Fruit fly (Drosophila melanogaster) whole organism, prepupa: ENCODE results near the gene Ccp84Ad.

Experiments used
- Blimp-1 ChIP-seq: fragments of 200-800 bp; sonication (Bioruptor generic); optimal IDR thresholded peaks from 3 replicates; lab custom pipeline; 2017; ENCODE audit warnings: missing biosample characterization, missing genetic modification characterization, mild to moderate bottlenecking, moderate library complexity, missing genetic modification reagents
- CG10631 ChIP-seq: fragments of 200-800 bp; sonication (Bioruptor generic); optimal IDR thresholded peaks from 2 replicates; lab custom pipeline; 2016; ENCODE audit warnings: missing biosample characterization, missing genetic modification characterization
- CG10669 ChIP-seq: fragments of 200-800 bp; sonication (Bioruptor generic); optimal IDR thresholded peaks from 3 replicates; lab custom pipeline; 2018; ENCODE audit warnings: missing biosample characterization, mild to moderate bottlenecking, missing genetic modification characterization, moderate library complexity
- CG11762 ChIP-seq: fragments of 200-800 bp; sonication (Bioruptor generic); optimal IDR thresholded peaks from 3 replicates; lab custom pipeline; 2016; ENCODE audit warnings: missing biosample characterization, missing genetic modification characterization; ENCODE audit not compliant: insufficient read depth
- CG11902 ChIP-seq: fragments of 200-800 bp; sonication (Bioruptor generic); optimal IDR thresholded peaks from 3 replicates; lab custom pipeline; 2016; ENCODE audit warnings: missing biosample characterization, missing genetic modification characterization
- CG15336 ChIP-seq: fragments of 200-800 bp; sonication (Bioruptor generic); IDR thresholded peaks from 2 replicates; pipeline ENCODE4 v1.3.6; 2022; ENCODE audit warnings: missing biosample characterization, missing genetic modification characterization
- CG1621 ChIP-seq: fragments of 200-800 bp; sonication (Bioruptor generic); optimal IDR thresholded peaks from 3 replicates; lab custom pipeline; 2018; ENCODE audit warnings: missing biosample characterization, mild to moderate bottlenecking, missing genetic modification characterization
- CG3032 ChIP-seq: fragments of 200-800 bp; optimal IDR thresholded peaks from 2 replicates; lab custom pipeline; 2019; ENCODE audit warnings: missing biosample characterization, mild to moderate bottlenecking, missing genetic modification characterization, moderate library complexity
- CG31627 ChIP-seq: fragments of 200-800 bp; sonication (Bioruptor generic); optimal IDR thresholded peaks from 3 replicates; lab custom pipeline; 2016; ENCODE audit warnings: missing biosample characterization, missing genetic modification characterization
- CG32006 ChIP-seq: fragments of 200-800 bp; sonication (Bioruptor generic); optimal IDR thresholded peaks from 3 replicates; lab custom pipeline; 2017; ENCODE audit warnings: missing biosample characterization, mild to moderate bottlenecking, missing genetic modification characterization
- CG3919 ChIP-seq: fragments of 200-800 bp; sonication (Bioruptor generic); optimal IDR thresholded peaks from 3 replicates; lab custom pipeline; 2016; ENCODE audit warnings: missing biosample characterization, missing genetic modification characterization
- CG6163 ChIP-seq: fragments of 200-800 bp; sonication (Bioruptor generic); IDR thresholded peaks from 3 replicates; pipeline ENCODE4 v1.3.6; 2022; ENCODE audit warnings: missing biosample characterization, missing genetic modification characterization
- CG6276 ChIP-seq: fragments of 200-800 bp; sonication (Bioruptor generic); optimal IDR thresholded peaks from 2 replicates; lab custom pipeline; 2017; ENCODE audit warnings: missing biosample characterization, mild to moderate bottlenecking, missing genetic modification characterization
- CG6792 ChIP-seq: fragments of 200-800 bp; sonication (Bioruptor generic); optimal IDR thresholded peaks from 3 replicates; lab custom pipeline; 2016; ENCODE audit warnings: missing biosample characterization, missing genetic modification characterization
- CG6808 ChIP-seq: fragments of 200-800 bp; sonication (Bioruptor generic); optimal IDR thresholded peaks from 3 replicates; lab custom pipeline; 2017; ENCODE audit warnings: missing biosample characterization, missing genetic modification characterization, mild to moderate bottlenecking, moderate library complexity, missing genetic modification reagents
- CG6854 ChIP-seq: fragments of 200-800 bp; sonication (Bioruptor generic); optimal IDR thresholded peaks from 2 replicates; lab custom pipeline; 2017; ENCODE audit warnings: missing biosample characterization, mild to moderate bottlenecking, missing genetic modification characterization
- CG7368 ChIP-seq: fragments of 200-800 bp; sonication (Bioruptor generic); optimal IDR thresholded peaks from 3 replicates; lab custom pipeline; 2016; ENCODE audit warnings: missing biosample characterization, missing genetic modification characterization
- CG8119 ChIP-seq: fragments of 200-800 bp; sonication (Bioruptor generic); IDR thresholded peaks from 3 replicates; pipeline ENCODE4 v1.3.6; 2022; ENCODE audit warnings: missing biosample characterization, missing genetic modification characterization
- CG8319 ChIP-seq: fragments of 200-800 bp; sonication (Bioruptor generic); optimal IDR thresholded peaks from 3 replicates; lab custom pipeline; 2016; ENCODE audit warnings: missing biosample characterization, missing genetic modification characterization
- CG9139 ChIP-seq: fragments of 200-800 bp; sonication (Bioruptor generic); optimal IDR thresholded peaks from 3 replicates; lab custom pipeline; 2017; ENCODE audit warnings: missing biosample characterization, mild to moderate bottlenecking, missing genetic modification characterization
- Eip78C ChIP-seq: fragments of 200-800 bp; sonication (Bioruptor generic); peaks from one replicate; lab custom pipeline; 2016; ENCODE audit warnings: missing biosample characterization, missing genetic modification characterization
- Ets96B ChIP-seq: fragments of 200-800 bp; optimal IDR thresholded peaks from 2 replicates; lab custom pipeline; 2019; ENCODE audit warnings: missing biosample characterization, mild to moderate bottlenecking, missing genetic modification characterization, moderate library complexity
- Gug ChIP-seq: fragments of 200-800 bp; sonication (Bioruptor generic); IDR thresholded peaks from 2 replicates; pipeline ENCODE4 v1.3.6; 2022; ENCODE audit warnings: missing biosample characterization, missing genetic modification characterization
- Hr39 ChIP-seq: fragments of 200-800 bp; sonication (Bioruptor generic); optimal IDR thresholded peaks from 2 replicates; lab custom pipeline; 2016; ENCODE audit warnings: missing biosample characterization, missing genetic modification characterization
- Hr4 ChIP-seq: fragments of 200-800 bp; sonication (Bioruptor generic); optimal IDR thresholded peaks from 3 replicates; lab custom pipeline; 2016; ENCODE audit warnings: missing biosample characterization, missing genetic modification characterization
- Lpt ChIP-seq: fragments of 200-800 bp; sonication (Bioruptor generic); optimal IDR thresholded peaks from 3 replicates; lab custom pipeline; 2016; ENCODE audit warnings: missing biosample characterization, missing genetic modification characterization
- Met ChIP-seq: fragments of 200-800 bp; sonication (Bioruptor generic); optimal IDR thresholded peaks from 3 replicates; lab custom pipeline; 2016; ENCODE audit warnings: missing biosample characterization, missing genetic modification characterization
- OdsH ChIP-seq: fragments of 200-800 bp; sonication (Bioruptor generic); optimal IDR thresholded peaks from 3 replicates; lab custom pipeline; 2016; ENCODE audit warnings: missing biosample characterization, missing genetic modification characterization
- Sox102F ChIP-seq: fragments of 200-800 bp; sonication (Bioruptor generic); optimal IDR thresholded peaks from 2 replicates; lab custom pipeline; 2016; ENCODE audit warnings: missing biosample characterization, mild to moderate bottlenecking, missing genetic modification characterization
- Sox14 ChIP-seq: fragments of 200-800 bp; sonication (Bioruptor generic); optimal IDR thresholded peaks from 3 replicates; lab custom pipeline; 2016; ENCODE audit warnings: missing biosample characterization, missing genetic modification characterization
- Sox15 ChIP-seq: fragments of 200-800 bp; sonication (Bioruptor generic); optimal IDR thresholded peaks from 3 replicates; lab custom pipeline; 2016; ENCODE audit warnings: missing biosample characterization, missing genetic modification characterization
- achi ChIP-seq: fragments of 200-800 bp; sonication (Bioruptor generic); optimal IDR thresholded peaks from 3 replicates; lab custom pipeline; 2016; ENCODE audit warnings: missing biosample characterization, missing genetic modification characterization
- acj6 ChIP-seq: fragments of 200-800 bp; sonication (Bioruptor generic); optimal IDR thresholded peaks from 3 replicates; lab custom pipeline; 2016; ENCODE audit warnings: missing biosample characterization, missing genetic modification characterization
- cyc ChIP-seq: fragments of 200-800 bp; sonication (Bioruptor generic); optimal IDR thresholded peaks from 3 replicates; lab custom pipeline; 2016; ENCODE audit warnings: missing biosample characterization, missing genetic modification characterization
- dac ChIP-seq: fragments of 200-800 bp; sonication (Bioruptor generic); optimal IDR thresholded peaks from 2 replicates; lab custom pipeline; 2017; ENCODE audit warnings: missing biosample characterization, mild to moderate bottlenecking, missing genetic modification characterization
- dsx ChIP-seq: fragments of 200-800 bp; optimal IDR thresholded peaks from 3 replicates; lab custom pipeline; 2019; ENCODE audit warnings: missing biosample characterization, mild to moderate bottlenecking, missing genetic modification characterization, moderate library complexity; ENCODE audit not compliant: poor library complexity, severe bottlenecking
- fkh ChIP-seq: fragments of 200-800 bp; sonication (Bioruptor generic); optimal IDR thresholded peaks from 3 replicates; lab custom pipeline; 2017; ENCODE audit warnings: missing biosample characterization, mild to moderate bottlenecking, missing genetic modification characterization, moderate library complexity
- lz ChIP-seq: fragments of 200-800 bp; sonication (Bioruptor generic); optimal IDR thresholded peaks from 3 replicates; lab custom pipeline; 2016; ENCODE audit warnings: missing biosample characterization, missing genetic modification characterization
- salr ChIP-seq, 2 experiments: fragments of 200-800 bp; sonication (Bioruptor generic); optimal IDR thresholded peaks; 3 replicates each; lab custom pipeline; 2016 to 2018; ENCODE audit warnings: missing biosample characterization in 2 of 2, missing genetic modification characterization in 2 of 2, mild to moderate bottlenecking in 1 of 2
- spab ChIP-seq: fragments of 200-800 bp; sonication (Bioruptor generic); optimal IDR thresholded peaks from 2 replicates; lab custom pipeline; 2017; ENCODE audit warnings: missing biosample characterization, mild to moderate bottlenecking, missing genetic modification characterization, missing genetic modification reagents
- svp ChIP-seq: fragments of 200-800 bp; sonication (Bioruptor generic); peaks from one replicate; lab custom pipeline; 2016; ENCODE audit warnings: missing biosample characterization, missing genetic modification characterization
- vri ChIP-seq: fragments of 200-800 bp; sonication (Bioruptor generic); optimal IDR thresholded peaks from 3 replicates; lab custom pipeline; 2016; ENCODE audit warnings: missing biosample characterization, mild to moderate bottlenecking, missing genetic modification characterization

Ccp84Ad gene

dm6 chr3R:6659941-6660340 lies 32.6 kb upstream of the Ccp84Ad start, which contains the start of gene agt (continued):
- TF ChIP-seq spab (GFP tag; lab: Kevin White, UChicago) (no peak), CG15336 (GFP tag; lab: Robert Waterston, UW) (0 out of 2 replicates have a peak, but pooled peaks have one; percentile 16), cyc (GFP tag; lab: Kevin White, UChicago) (no peak)

DNA sequence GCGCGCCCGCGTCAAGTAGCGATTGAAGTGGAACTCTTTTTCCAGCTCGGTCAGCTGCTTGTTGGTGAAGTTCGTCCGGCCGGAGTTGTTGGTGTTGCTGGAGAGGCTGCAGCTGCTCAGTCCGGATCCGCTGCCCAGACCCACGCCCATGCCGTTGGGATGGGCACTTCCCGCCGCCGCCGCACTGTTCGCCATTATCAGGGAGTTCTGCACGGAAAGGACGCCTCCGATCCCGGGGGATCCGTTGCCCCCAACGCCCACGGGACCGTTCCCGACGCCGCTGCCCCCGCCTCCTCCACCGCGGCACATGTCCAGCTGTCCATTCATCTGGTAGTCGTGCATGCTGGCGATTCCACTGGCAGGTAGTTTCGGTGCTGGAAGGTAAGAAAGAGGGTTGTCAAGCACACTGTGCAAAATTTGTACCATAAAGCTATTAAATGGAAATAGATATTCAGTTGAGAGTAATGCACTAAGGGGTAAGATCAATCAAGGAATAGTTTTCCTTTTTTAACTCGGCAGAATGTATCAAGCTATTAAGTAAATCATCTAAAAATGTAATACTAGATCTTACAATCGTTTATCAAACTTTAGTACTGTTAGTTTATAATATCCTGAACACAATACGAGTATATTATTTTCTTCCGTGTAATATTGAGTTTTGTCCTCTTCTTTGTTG lies 29.8 kb upstream of the Ccp84Ad start:
- TF ChIP-seq CG32006 (no peak), Hr39 (GFP tag; lab: Kevin White, UChicago) (no peak), lz (GFP tag; lab: Kevin White, UChicago) (no peak), CG6854 (no peak), CG6276 (GFP tag; lab: Kevin White, UChicago) (no peak), CG9139 (GFP tag; lab: Kevin White, UChicago) (no peak), CG3032 (tag; lab: Kevin White, UChicago) (no peak), acj6 (GFP tag; lab: Kevin White, UChicago) (no peak), CG7368 (GFP tag; lab: Kevin White, UChicago) (no peak), Eip78C (GFP tag; lab: Kevin White, UChicago) (no peak), Blimp-1 (GFP tag; lab: Kevin White, UChicago) (no peak), CG11902 (GFP tag; lab: Kevin White, UChicago) (no peak), CG10669 (GFP tag; lab: Kevin White, UChicago) (no peak)

- TF ChIP-seq acj6 (GFP tag; lab: Kevin White, UChicago) (no peak), Gug (GFP tag; lab: Robert Waterston, UW) (no peak), CG31627 (no peak), Lpt (no peak), Sox14 (GFP tag; lab: Kevin White, UChicago) (no peak), Sox102F (no peak), svp (GFP tag; lab: Kevin White, UChicago) (no peak), achi (GFP tag; lab: Kevin White, UChicago) (no peak), CG6808 (GFP tag; lab: Kevin White, UChicago) (no peak), OdsH (GFP tag; lab: Kevin White, UChicago) (no peak), Ets96B (tag; lab: Kevin White, UChicago) (no peak), Met (GFP tag; lab: Kevin White, UChicago) (no peak), CG1621 (tag; lab: Kevin White, UChicago) (no peak), CG8319 (GFP tag; lab: Kevin White, UChicago) (no peak), vri (GFP tag; lab: Kevin White, UChicago) (no peak), CG8119 (no peak), CG11762 (GFP tag; lab: Kevin White, UChicago) (no peak)
- TF ChIP-seq, all 60 proteins: peak for 0
These were observed 29.3 kb upstream of the Ccp84Ad start for dm6 chr3R:6663289-6663666.

DNA sequence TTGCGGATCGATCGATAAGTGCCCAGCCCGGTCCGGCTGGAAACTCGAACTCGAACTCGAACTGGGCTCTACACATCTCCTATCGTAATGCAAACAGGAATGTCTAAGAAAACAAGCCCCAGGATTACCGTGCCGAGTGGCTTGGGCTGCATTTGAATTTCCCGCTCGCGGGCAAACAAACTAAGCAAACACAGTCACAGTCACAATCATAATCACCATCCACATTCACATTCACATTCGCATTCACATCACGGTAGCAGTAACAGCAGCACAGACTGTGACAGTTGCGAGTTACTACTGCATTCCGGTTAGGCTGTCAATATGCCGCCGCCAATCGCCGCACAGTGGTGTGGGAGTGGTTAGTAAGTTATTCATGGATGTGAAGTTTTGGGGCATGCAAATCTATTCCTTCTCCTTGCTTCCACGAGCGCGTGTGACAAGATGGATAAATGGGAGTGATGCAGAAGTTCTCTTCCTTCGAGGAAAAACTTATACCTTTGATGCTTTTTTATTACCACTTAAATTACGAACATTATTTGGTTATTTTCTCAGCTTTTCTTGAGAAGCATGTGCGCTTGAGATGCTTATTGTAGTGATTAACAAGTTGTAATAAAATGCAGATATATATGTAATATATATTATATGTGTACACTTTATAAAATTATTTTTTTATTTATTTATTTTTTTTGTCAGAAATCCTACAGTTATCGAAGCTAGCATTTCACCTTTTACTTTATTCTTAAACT lies 28.0 kb upstream of the Ccp84Ad start:
- TF ChIP-seq CG10631 (GFP tag; lab: Kevin White, UChicago) = peak; percentile 43
- TF ChIP-seq CG6792 (GFP tag; lab: Kevin White, UChicago) = no peak
- no peak for TF ChIP-seq Hr39 (GFP tag; lab: Kevin White, UChicago)
- TF ChIP-seq Hr4 (GFP tag; lab: Kevin White, UChicago) = peak; percentile 46
- peak; percentile 26 for TF ChIP-seq CG3919 (GFP tag; lab: Kevin White, UChicago)
- TF ChIP-seq Sox15 = no peak
- no peak for TF ChIP-seq dsx (GFP tag; lab: Kevin White, UChicago)
- TF ChIP-seq CG6163 (GFP tag; lab: Robert Waterston, UW) = 0 out of 3 replicates have a peak, but pooled peaks have one; percentile 10
- peak; percentile 88 for TF ChIP-seq fkh (GFP tag; lab: Kevin White, UChicago)
- peak; percentile 59 for TF ChIP-seq Eip78C (GFP tag; lab: Kevin White, UChicago)
- TF ChIP-seq cyc (GFP tag; lab: Kevin White, UChicago) = no peak
- TF ChIP-seq acj6 (GFP tag; lab: Kevin White, UChicago) = no peak
- peak; percentile 1 for TF ChIP-seq dac (GFP tag; lab: Kevin White, UChicago)
- TF ChIP-seq CG10669 (GFP tag; lab: Kevin White, UChicago) = no peak
- peak; percentile 10 for TF ChIP-seq OdsH (GFP tag; lab: Kevin White, UChicago)
- TF ChIP-seq Sox102F = no peak
- TF ChIP-seq Lpt = peak; percentile 2
- TF ChIP-seq achi (GFP tag; lab: Kevin White, UChicago) = peak; percentile 32
- peak in 1 of 2 experiments; percentile 51 for TF ChIP-seq salr (GFP tag; optimal IDR thresholded peaks at IDR 0.05; lab: Kevin White, UChicago)
- TF ChIP-seq lz (GFP tag; lab: Kevin White, UChicago) = no peak
- no peak for TF ChIP-seq Sox14 (GFP tag; lab: Kevin White, UChicago)
- peak; percentile 32; the same call in 1 of the 3 replicates for TF ChIP-seq CG8119
